Fruit fly (Drosophila melanogaster): ENCODE measurements around the gene melt.

- TF ChIP-seq psq (optimal IDR thresholded peaks at IDR 0.05) (no peak), CG8478 (optimal IDR thresholded peaks at IDR 0.05) (no peak), EcR (GFP tag; optimal IDR thresholded peaks at IDR 0.05) (no peak), pan (optimal IDR thresholded peaks at IDR 0.05) (no peak), usp (GFP tag; optimal IDR thresholded peaks at IDR 0.05) (no peak), Dll (optimal IDR thresholded peaks at IDR 0.05) (no peak)
Measured at dm6 chr3L:7092904-7093303, 41.4 kb upstream of the melt start, which contains the start of gene Cpr65Ec.
